Worm (Caenorhabditis elegans) whole organism, L2 larva: ENCODE measurements around the gene sru-26.
A peak's percentile ranks its signal among the peaks of the same experiment; 100 is the strongest.

Experiments
- C34F6.9 ChIP-seq: fragments of 150-350 bp; optimal IDR thresholded peaks from 2 replicates; lab custom pipeline; 2014; ENCODE audit warnings: missing biosample characterization, missing genetic modification characterization
- F13H6.1 ChIP-seq: sonication (generic microtip); optimal IDR thresholded peaks from 2 replicates; lab custom pipeline; 2016; ENCODE audit warnings: missing genetic modification characterization, missing compliant biosample characterization
- R02D3.7 ChIP-seq: fragments of 150-350 bp; optimal IDR thresholded peaks from 2 replicates; lab custom pipeline; 2014; ENCODE audit warnings: missing biosample characterization, missing genetic modification characterization
- Y55F3AM.14 ChIP-seq: fragments of 200-800 bp; sonication (Bioruptor generic); optimal IDR thresholded peaks from 2 replicates; lab custom pipeline; 2018; ENCODE audit warnings: mild to moderate bottlenecking, missing genetic modification characterization, missing compliant biosample characterization
- ZK546.5 ChIP-seq: sonication (generic microtip); optimal IDR thresholded peaks from 2 replicates; lab custom pipeline; 2017; ENCODE audit warnings: missing biosample characterization, missing genetic modification characterization
- alr-1 ChIP-seq: fragments of 150-350 bp; optimal IDR thresholded peaks from 2 replicates; lab custom pipeline; 2014; ENCODE audit warnings: missing biosample characterization, missing genetic modification characterization
- aly-2 ChIP-seq: fragments of 150-350 bp; optimal IDR thresholded peaks from 2 replicates; lab custom pipeline; 2014; ENCODE audit warnings: missing biosample characterization, missing genetic modification characterization
- ama-1 ChIP-seq: fragments of 150-350 bp; optimal IDR thresholded peaks from 2 replicates; lab custom pipeline; 2018; ENCODE audit warnings: inconsistent platforms
- blmp-1 ChIP-seq: sonication (generic microtip); optimal IDR thresholded peaks from 2 replicates; lab custom pipeline; 2017; ENCODE audit warnings: missing genetic modification characterization, mild to moderate bottlenecking, missing compliant biosample characterization, antibody characterized with exemption, moderate library complexity; ENCODE audit not compliant: insufficient read depth
- ceh-16 ChIP-seq: fragments of 150-350 bp; optimal IDR thresholded peaks from 2 replicates; lab custom pipeline; 2014; ENCODE audit warnings: missing biosample characterization, missing genetic modification characterization
- ceh-82 ChIP-seq: fragments of 150-350 bp; optimal IDR thresholded peaks from 2 replicates; lab custom pipeline; 2014; ENCODE audit warnings: missing biosample characterization, missing genetic modification characterization
- crh-2 ChIP-seq: sonication (generic microtip); optimal IDR thresholded peaks from 2 replicates; lab custom pipeline; 2017; ENCODE audit warnings: missing biosample characterization, missing genetic modification characterization
- dmd-4 ChIP-seq: sonication (generic microtip); optimal IDR thresholded peaks from 2 replicates; lab custom pipeline; 2017; ENCODE audit warnings: missing biosample characterization, missing genetic modification characterization
- egl-27 ChIP-seq: sonication (generic microtip); optimal IDR thresholded peaks from 3 replicates; lab custom pipeline; 2017; ENCODE audit warnings: missing biosample characterization, missing genetic modification reagents, missing genetic modification characterization
- elt-1 ChIP-seq: fragments of 150-350 bp; optimal IDR thresholded peaks from 2 replicates; lab custom pipeline; 2014; ENCODE audit warnings: missing biosample characterization, missing genetic modification characterization
- elt-3 ChIP-seq: sonication (generic microtip); optimal IDR thresholded peaks from 2 replicates; lab custom pipeline; 2017; ENCODE audit warnings: missing biosample characterization, missing genetic modification characterization
- fos-1 ChIP-seq: fragments of 150-350 bp; optimal IDR thresholded peaks from 2 replicates; lab custom pipeline; 2014; ENCODE audit warnings: missing biosample characterization, missing genetic modification characterization
- gmeb-1 ChIP-seq: fragments of 150-350 bp; optimal IDR thresholded peaks from 2 replicates; lab custom pipeline; 2014; ENCODE audit warnings: missing biosample characterization, missing genetic modification characterization
- lin-11 ChIP-seq: fragments of 150-350 bp; sonication (generic microtip); optimal IDR thresholded peaks from 2 replicates; lab custom pipeline; 2014; ENCODE audit warnings: missing biosample characterization, missing genetic modification characterization, inconsistent platforms, mixed read lengths
- lin-13 ChIP-seq: fragments of 150-350 bp; optimal IDR thresholded peaks from 2 replicates; lab custom pipeline; 2014; ENCODE audit warnings: missing biosample characterization, missing genetic modification reagents, missing genetic modification characterization
- lin-39 ChIP-seq: fragments of 150-350 bp; optimal IDR thresholded peaks from 2 replicates; lab custom pipeline; 2014; ENCODE audit warnings: missing biosample characterization, missing genetic modification reagents, missing genetic modification characterization
- lsy-2 ChIP-seq, 2 experiments: fragments of 150-350 bp in 1 of 2; sonication (generic microtip) in 1 of 2; optimal IDR thresholded peaks; 2 replicates each; lab custom pipeline; 2014 to 2017; ENCODE audit warnings: missing biosample characterization in 2 of 2, missing genetic modification characterization in 2 of 2
- mab-5 ChIP-seq: fragments of 150-350 bp; optimal IDR thresholded peaks from 2 replicates; lab custom pipeline; 2014; ENCODE audit warnings: missing biosample characterization, missing genetic modification characterization
- mbf-1 ChIP-seq: sonication (generic microtip); optimal IDR thresholded peaks from 2 replicates; lab custom pipeline; 2017; ENCODE audit warnings: missing biosample characterization, missing genetic modification characterization
- mdl-1 ChIP-seq, 2 experiments: fragments of 150-350 bp in 1 of 2; sonication (generic microtip) in 1 of 2; optimal IDR thresholded peaks; 2 replicates each; lab custom pipeline; 2017; ENCODE audit warnings: missing biosample characterization in 2 of 2, missing genetic modification characterization in 2 of 2
- nhr-10 ChIP-seq: sonication (generic microtip); optimal IDR thresholded peaks from 2 replicates; lab custom pipeline; 2017; ENCODE audit warnings: missing biosample characterization, missing genetic modification characterization
- nhr-11 ChIP-seq: fragments of 150-350 bp; optimal IDR thresholded peaks from 2 replicates; lab custom pipeline; 2014; ENCODE audit warnings: missing biosample characterization, missing genetic modification characterization
- nhr-12 ChIP-seq: fragments of 150-350 bp; optimal IDR thresholded peaks from 2 replicates; lab custom pipeline; 2014; ENCODE audit warnings: missing biosample characterization, missing genetic modification characterization
- nhr-129 ChIP-seq: fragments of 150-350 bp; optimal IDR thresholded peaks from 2 replicates; lab custom pipeline; 2014; ENCODE audit warnings: missing biosample characterization, missing genetic modification characterization
- nhr-21 ChIP-seq: fragments of 150-350 bp; optimal IDR thresholded peaks from 2 replicates; lab custom pipeline; 2014; ENCODE audit warnings: missing biosample characterization, missing genetic modification characterization
- nhr-23 ChIP-seq: fragments of 150-350 bp; optimal IDR thresholded peaks from 2 replicates; lab custom pipeline; 2014; ENCODE audit warnings: missing biosample characterization, missing genetic modification reagents, missing genetic modification characterization
- nhr-237 ChIP-seq: fragments of 150-350 bp; optimal IDR thresholded peaks from 2 replicates; lab custom pipeline; 2014; ENCODE audit warnings: missing biosample characterization, missing genetic modification characterization
- nhr-25 ChIP-seq: fragments of 150-350 bp; sonication (generic microtip); optimal IDR thresholded peaks from 3 replicates; lab custom pipeline; 2014; ENCODE audit warnings: missing biosample characterization, missing genetic modification characterization
- nhr-6 ChIP-seq: fragments of 150-350 bp; optimal IDR thresholded peaks from 2 replicates; lab custom pipeline; 2014; ENCODE audit warnings: missing biosample characterization, missing genetic modification characterization
- nhr-77 ChIP-seq: fragments of 150-350 bp; optimal IDR thresholded peaks from 2 replicates; lab custom pipeline; 2014; ENCODE audit warnings: missing biosample characterization, missing genetic modification characterization
- peb-1 ChIP-seq: fragments of 150-350 bp; optimal IDR thresholded peaks from 2 replicates; lab custom pipeline; 2014; ENCODE audit warnings: missing biosample characterization, missing genetic modification characterization
- sem-4 ChIP-seq: fragments of 150-350 bp; optimal IDR thresholded peaks from 2 replicates; lab custom pipeline; 2014; ENCODE audit warnings: missing biosample characterization, missing genetic modification reagents, missing genetic modification characterization
- skn-1 ChIP-seq: sonication (generic microtip); optimal IDR thresholded peaks from 2 replicates; lab custom pipeline; 2017; ENCODE audit warnings: missing biosample characterization, missing genetic modification characterization
- sma-3 ChIP-seq: sonication (generic microtip); optimal IDR thresholded peaks from 2 replicates; lab custom pipeline; 2016; ENCODE audit warnings: missing genetic modification reagents, missing genetic modification characterization, missing compliant biosample characterization
- sma-9 ChIP-seq, 2 experiments: fragments of 150-350 bp in 1 of 2; sonication (generic microtip) in 1 of 2; optimal IDR thresholded peaks; 2 replicates each; lab custom pipeline; 2014 to 2016; ENCODE audit warnings: missing genetic modification characterization in 2 of 2, mild to moderate bottlenecking in 1 of 2, missing biosample characterization in 1 of 2, missing compliant biosample characterization in 1 of 2, missing genetic modification reagents in 1 of 2, moderate library complexity in 1 of 2
- snpc-4 ChIP-seq: fragments of 150-350 bp; optimal IDR thresholded peaks from 2 replicates; lab custom pipeline; 2014; ENCODE audit warnings: missing biosample characterization, missing genetic modification characterization
- unc-39 ChIP-seq: fragments of 150-350 bp; optimal IDR thresholded peaks from 2 replicates; lab custom pipeline; 2014; ENCODE audit warnings: missing biosample characterization, missing genetic modification characterization
- unc-55 ChIP-seq: fragments of 150-350 bp; sonication (generic microtip); optimal IDR thresholded peaks from 3 replicates; lab custom pipeline; 2014; ENCODE audit warnings: missing biosample characterization, missing genetic modification reagents, missing genetic modification characterization
- unc-62 ChIP-seq: fragments of 150-350 bp; optimal IDR thresholded peaks from 2 replicates; lab custom pipeline; 2014; ENCODE audit warnings: missing biosample characterization, missing genetic modification reagents, missing genetic modification characterization
- zag-1 ChIP-seq: fragments of 150-350 bp; optimal IDR thresholded peaks from 2 replicates; lab custom pipeline; 2014; ENCODE audit warnings: missing biosample characterization, missing genetic modification characterization
- ztf-1 ChIP-seq: fragments of 200-800 bp; sonication (Bioruptor generic); conservative IDR thresholded peaks from 2 replicates; pipeline ENCODE4 v1.3.6; 2022; ENCODE audit warnings: missing genetic modification characterization, missing compliant biosample characterization
- ztf-11 ChIP-seq: sonication (generic microtip); optimal IDR thresholded peaks from 2 replicates; lab custom pipeline; 2017; ENCODE audit warnings: missing biosample characterization, missing genetic modification characterization
- ztf-4 ChIP-seq: fragments of 150-350 bp; optimal IDR thresholded peaks from 2 replicates; lab custom pipeline; 2014; ENCODE audit warnings: missing biosample characterization, missing genetic modification characterization

Gene sru-26

DNA sequence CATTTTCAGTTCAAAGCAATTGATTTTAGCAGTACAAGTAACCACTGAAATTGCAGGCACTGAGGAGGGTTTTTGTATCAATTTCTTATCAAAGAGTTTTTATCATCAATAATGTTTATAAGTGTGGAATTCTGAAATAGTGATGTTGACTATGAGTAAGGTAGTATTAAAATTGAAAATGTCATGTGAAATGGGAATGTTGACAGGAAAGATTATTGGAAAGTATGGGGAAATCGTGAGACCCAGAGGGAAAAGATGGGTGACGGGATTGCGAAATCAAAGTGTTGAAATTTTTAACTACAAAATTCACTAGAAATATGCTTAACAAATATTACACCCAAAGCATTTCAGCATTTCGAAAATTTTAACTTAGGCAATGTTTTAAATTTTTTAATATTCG lies 39.9 kb downstream of the sru-26 start, which contains the start of gene F53B2.8:
TSS of gene F53B2.8 (minus strand) at position 180 of the 400 bp plus-strand sequence.
- TF ChIP-seq ceh-82 (tag; lab: Kevin White, UChicago) (no peak), C34F6.9 (peak; percentile 22), mdl-1 (tag; optimal IDR thresholded peaks at IDR 0.05; lab: Kevin White, UChicago) (no peak), unc-55 (GFP tag; lab: Kevin White, UChicago) (no peak), fos-1 (tag; lab: Kevin White, UChicago) (peak; percentile 97), ztf-4 (tag; lab: Kevin White, UChicago) (no peak), nhr-6 (tag; lab: Kevin White, UChicago) (no peak), gmeb-1 (peak; percentile 71), nhr-10 (peak; percentile 9), skn-1 (tag; lab: Kevin White, UChicago) (peak; percentile 19), nhr-129 (tag; lab: Kevin White, UChicago) (peak; percentile 90), nhr-25 (tag; lab: Kevin White, UChicago) (no peak), zag-1 (tag; lab: Kevin White, UChicago) (no peak), sma-9 (GFP tag; optimal IDR thresholded peaks at IDR 0.05; lab: Kevin White, UChicago) (peak; percentile 57), sma-9 (tag; optimal IDR thresholded peaks at IDR 0.05; lab: Kevin White, UChicago) (no peak), nhr-12 (tag; lab: Kevin White, UChicago) (no peak), sem-4 (no peak), lin-11 (tag; lab: Kevin White, UChicago) (no peak), mbf-1 (tag; lab: Kevin White, UChicago) (no peak), ztf-1 (GFP tag; lab: Robert Waterston, UW) (no peak), R02D3.7 (tag; lab: Kevin White, UChicago) (no peak), ztf-11 (tag; lab: Kevin White, UChicago) (no peak), nhr-23 (no peak), lsy-2 (tag; optimal IDR thresholded peaks at IDR 0.05; lab: Kevin White, UChicago) (peak in 1 of 2 experiments; percentile 34), ZK546.5 (no peak), ceh-16 (tag; lab: Kevin White, UChicago) (no peak), lin-13 (GFP tag; lab: Kevin White, UChicago) (no peak), dmd-4 (tag; lab: Kevin White, UChicago) (no peak), sma-3 (GFP tag; lab: Kevin White, UChicago) (no peak), blmp-1 (tag; lab: Kevin White, UChicago) (no peak), unc-62 (GFP tag; lab: Kevin White, UChicago) (no peak), aly-2 (tag; lab: Kevin White, UChicago) (no peak), elt-1 (no peak), crh-2 (peak; percentile 75), peb-1 (tag; lab: Kevin White, UChicago) (no peak), elt-3 (tag; lab: Kevin White, UChicago) (no peak), lin-39 (tag; lab: Kevin White, UChicago) (no peak), unc-39 (tag; lab: Kevin White, UChicago) (no peak), nhr-237 (tag; lab: Kevin White, UChicago) (no peak), F13H6.1 (peak; percentile 0), snpc-4 (tag; lab: Kevin White, UChicago) (no peak), alr-1 (no peak), egl-27 (tag; lab: Kevin White, UChicago) (no peak), mab-5 (no peak), nhr-77 (no peak), Y55F3AM.14 (GFP tag; lab: Kevin White, UChicago) (no peak), ama-1 (lab: Kevin White, UChicago) (peak; percentile 11), nhr-21 (tag; lab: Kevin White, UChicago) (no peak), nhr-11 (tag; lab: Kevin White, UChicago) (no peak)
